Worm (Caenorhabditis elegans) whole organism, mixed stage, embryonic: ENCODE measurements around the gene lite-1.

Experiments used
- lin-13 ChIP-seq: fragments of 150-350 bp; optimal IDR thresholded peaks from 2 replicates; lab custom pipeline; 2014; ENCODE audit warnings: missing biosample characterization, missing genetic modification characterization
- pha-4 ChIP-seq: fragments of 150-350 bp; optimal IDR thresholded peaks from 2 replicates; lab custom pipeline; 2018; ENCODE audit warnings: missing biosample characterization, missing genetic modification reagents, missing genetic modification characterization
- ztf-11 ChIP-seq: fragments of 150-350 bp; optimal IDR thresholded peaks from 2 replicates; lab custom pipeline; 2014; ENCODE audit warnings: missing biosample characterization, missing genetic modification characterization

ce11 chrX:6256430-6256829 is 25.9 kb upstream of the lite-1 start:
- TF ChIP-seq pha-4 (tag; lab: Kevin White, UChicago) (no peak), ztf-11 (no peak), lin-13 (tag; lab: Kevin White, UChicago) (no peak)
